Worm (Caenorhabditis elegans) whole organism, L2 larva: Measurements from ENCODE around the gene C14B9.10.

ENCODE experiments used
- ZK546.5 ChIP-seq: sonication (generic microtip); optimal IDR thresholded peaks from 2 replicates; lab custom pipeline; 2017; ENCODE audit warnings: missing biosample characterization, missing genetic modification characterization
- ama-1 ChIP-seq: fragments of 150-350 bp; optimal IDR thresholded peaks from 2 replicates; lab custom pipeline; 2018; ENCODE audit warnings: inconsistent platforms
- ceh-82 ChIP-seq: fragments of 150-350 bp; optimal IDR thresholded peaks from 2 replicates; lab custom pipeline; 2014; ENCODE audit warnings: missing biosample characterization, missing genetic modification characterization
- fos-1 ChIP-seq: fragments of 150-350 bp; optimal IDR thresholded peaks from 2 replicates; lab custom pipeline; 2014; ENCODE audit warnings: missing biosample characterization, missing genetic modification characterization

- TF ChIP-seq ZK546.5 (tag; lab: Kevin White, UChicago) = no peak
- no peak for TF ChIP-seq ceh-82 (tag; lab: Kevin White, UChicago)
- TF ChIP-seq fos-1 (tag; lab: Kevin White, UChicago) = no peak
- no peak for TF ChIP-seq ama-1 (lab: Kevin White, UChicago)
Observed at ce11 chrIII:8121132-8121531, 9.5 kb upstream of the C14B9.10 start, which contains the start of gene gei-8.
